Worm (Caenorhabditis elegans) whole organism, L3 larva: ENCODE measurements around the gene fbxa-126.

Experiments used
- R02D3.7 ChIP-seq: fragments of 150-350 bp; optimal IDR thresholded peaks from 2 replicates; lab custom pipeline; 2014; ENCODE audit warnings: missing biosample characterization, missing genetic modification characterization
- ZK546.5 ChIP-seq: sonication (generic microtip); optimal IDR thresholded peaks from 2 replicates; lab custom pipeline; 2017; ENCODE audit warnings: missing biosample characterization, missing genetic modification characterization
- ama-1 ChIP-seq: fragments of 150-350 bp; optimal IDR thresholded peaks from 2 replicates; lab custom pipeline; 2018
- ceh-16 ChIP-seq: sonication (generic microtip); optimal IDR thresholded peaks from 2 replicates; lab custom pipeline; 2017; ENCODE audit warnings: missing biosample characterization, missing genetic modification characterization
- ceh-82 ChIP-seq: fragments of 150-350 bp; optimal IDR thresholded peaks from 2 replicates; lab custom pipeline; 2014; ENCODE audit warnings: missing biosample characterization, missing genetic modification characterization
- egl-27 ChIP-seq: sonication (generic microtip); optimal IDR thresholded peaks from 4 replicates; lab custom pipeline; 2017; ENCODE audit warnings: missing biosample characterization, missing genetic modification reagents, missing genetic modification characterization
- egl-5 ChIP-seq: fragments of 150-350 bp; optimal IDR thresholded peaks from 2 replicates; lab custom pipeline; 2017; ENCODE audit warnings: missing biosample characterization, missing genetic modification reagents, missing genetic modification characterization, inconsistent platforms
- elt-2 ChIP-seq: sonication (generic microtip); optimal IDR thresholded peaks from 2 replicates; lab custom pipeline; 2016; ENCODE audit warnings: missing genetic modification reagents, mild to moderate bottlenecking, missing genetic modification characterization, missing compliant biosample characterization
- elt-3 ChIP-seq, 3 experiments: fragments of 150-350 bp in 1 of 3; sonication (generic microtip) in 2 of 3; optimal IDR thresholded peaks; 2 replicates in 2 of 3; 4 replicates in 1 of 3; lab custom pipeline; 2014 to 2017; ENCODE audit warnings: missing biosample characterization in 3 of 3, missing genetic modification characterization in 3 of 3
- fkh-10 ChIP-seq: sonication (generic microtip); optimal IDR thresholded peaks from 2 replicates; lab custom pipeline; 2017; ENCODE audit warnings: missing biosample characterization, missing genetic modification reagents, missing genetic modification characterization
- hmg-11 ChIP-seq: sonication (generic microtip); optimal IDR thresholded peaks from 2 replicates; lab custom pipeline; 2016; ENCODE audit warnings: missing genetic modification characterization, missing compliant biosample characterization
- jun-1 ChIP-seq: fragments of 150-350 bp; optimal IDR thresholded peaks from 2 replicates; lab custom pipeline; 2014; ENCODE audit warnings: missing biosample characterization, missing genetic modification reagents, missing genetic modification characterization
- lin-15B ChIP-seq: fragments of 150-350 bp; optimal IDR thresholded peaks from 2 replicates; lab custom pipeline; 2014; ENCODE audit warnings: missing biosample characterization, missing genetic modification characterization
- lin-39 ChIP-seq: fragments of 150-350 bp; optimal IDR thresholded peaks from 2 replicates; lab custom pipeline; 2018; ENCODE audit warnings: missing biosample characterization, missing genetic modification reagents, missing genetic modification characterization
- lsy-12 ChIP-seq: sonication (generic microtip); optimal IDR thresholded peaks from 2 replicates; lab custom pipeline; 2016; ENCODE audit warnings: mild to moderate bottlenecking, missing genetic modification characterization, missing compliant biosample characterization
- mdl-1 ChIP-seq: fragments of 150-350 bp; optimal IDR thresholded peaks from 2 replicates; lab custom pipeline; 2014; ENCODE audit warnings: missing biosample characterization, missing genetic modification characterization
- mml-1 ChIP-seq: fragments of 150-350 bp; sonication (generic microtip); optimal IDR thresholded peaks from 3 replicates; lab custom pipeline; 2014; ENCODE audit warnings: missing biosample characterization, missing genetic modification characterization
- nhr-12 ChIP-seq: fragments of 150-350 bp; optimal IDR thresholded peaks from 2 replicates; lab custom pipeline; 2014; ENCODE audit warnings: missing biosample characterization, missing genetic modification characterization
- nhr-23 ChIP-seq: fragments of 150-350 bp; optimal IDR thresholded peaks from 2 replicates; lab custom pipeline; 2014; ENCODE audit warnings: missing biosample characterization, missing genetic modification reagents, missing genetic modification characterization
- nhr-237 ChIP-seq: fragments of 150-350 bp; optimal IDR thresholded peaks from 2 replicates; lab custom pipeline; 2014; ENCODE audit warnings: missing biosample characterization, missing genetic modification characterization
- nhr-25 ChIP-seq: sonication (generic microtip); optimal IDR thresholded peaks from 2 replicates; lab custom pipeline; 2017; ENCODE audit warnings: missing biosample characterization, missing genetic modification characterization
- nhr-28 ChIP-seq: fragments of 150-350 bp; optimal IDR thresholded peaks from 2 replicates; lab custom pipeline; 2014; ENCODE audit warnings: missing biosample characterization, missing genetic modification characterization
- nhr-43 ChIP-seq: sonication (generic microtip); optimal IDR thresholded peaks from 2 replicates; lab custom pipeline; 2016; ENCODE audit warnings: mild to moderate bottlenecking, missing genetic modification characterization, missing compliant biosample characterization; ENCODE audit not compliant: poor library complexity, severe bottlenecking
- nhr-67 ChIP-seq: fragments of 150-350 bp; optimal IDR thresholded peaks from 2 replicates; lab custom pipeline; 2014; ENCODE audit warnings: missing biosample characterization, missing genetic modification characterization
- nhr-76 ChIP-seq: fragments of 150-350 bp; sonication (generic microtip); optimal IDR thresholded peaks from 5 replicates; lab custom pipeline; 2014; ENCODE audit warnings: missing biosample characterization, missing genetic modification characterization
- nhr-77 ChIP-seq: fragments of 150-350 bp; optimal IDR thresholded peaks from 2 replicates; lab custom pipeline; 2014; ENCODE audit warnings: missing biosample characterization, missing genetic modification characterization
- pha-4 ChIP-seq: fragments of 150-350 bp; optimal IDR thresholded peaks from 2 replicates; lab custom pipeline; 2014; ENCODE audit warnings: missing biosample characterization, missing genetic modification reagents, missing genetic modification characterization
- pqm-1 ChIP-seq: fragments of 150-350 bp; optimal IDR thresholded peaks from 2 replicates; lab custom pipeline; 2017; ENCODE audit warnings: missing biosample characterization, missing genetic modification characterization, inconsistent platforms
- sea-2 ChIP-seq: fragments of 150-350 bp; sonication (generic microtip); optimal IDR thresholded peaks from 4 replicates; lab custom pipeline; 2014; ENCODE audit warnings: missing biosample characterization, missing genetic modification reagents, missing genetic modification characterization
- skn-1 ChIP-seq: fragments of 150-350 bp; optimal IDR thresholded peaks from 2 replicates; lab custom pipeline; 2014; ENCODE audit warnings: missing biosample characterization, missing genetic modification characterization
- snpc-4 ChIP-seq: fragments of 150-350 bp; optimal IDR thresholded peaks from 2 replicates; lab custom pipeline; 2014; ENCODE audit warnings: missing biosample characterization, missing genetic modification characterization
- tbx-2 ChIP-seq: sonication (generic microtip); optimal IDR thresholded peaks from 2 replicates; lab custom pipeline; 2016; ENCODE audit warnings: mild to moderate bottlenecking, missing genetic modification characterization, missing compliant biosample characterization
- unc-62 ChIP-seq: fragments of 150-350 bp; sonication (generic microtip); optimal IDR thresholded peaks from 4 replicates; lab custom pipeline; 2014; ENCODE audit warnings: missing biosample characterization, missing genetic modification reagents, missing genetic modification characterization
- ztf-11 ChIP-seq: fragments of 150-350 bp; optimal IDR thresholded peaks from 2 replicates; lab custom pipeline; 2014; ENCODE audit warnings: missing biosample characterization, missing genetic modification characterization
- ztf-4 ChIP-seq: fragments of 150-350 bp; optimal IDR thresholded peaks from 2 replicates; lab custom pipeline; 2014; ENCODE audit warnings: missing biosample characterization, missing genetic modification characterization

The fbxa-126 gene

DNA sequence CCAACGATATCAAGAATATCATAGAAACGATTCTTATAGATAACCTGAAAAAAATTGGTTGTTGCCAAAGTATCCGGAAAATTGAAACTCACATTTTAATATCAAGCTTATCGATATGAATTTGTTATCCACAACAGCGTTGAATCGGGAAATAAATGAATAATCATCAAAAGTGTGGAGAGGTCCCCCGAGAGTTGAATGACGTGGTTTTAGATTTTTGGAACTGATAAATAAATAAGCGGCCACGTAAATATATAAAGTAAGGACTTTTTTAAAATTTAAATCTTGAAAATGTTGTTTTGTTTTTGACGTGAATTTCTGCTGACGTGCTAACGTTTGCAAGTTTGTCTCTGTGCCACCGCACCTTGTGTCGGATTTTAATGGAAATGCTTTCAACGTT lies 12.8 kb upstream of the fbxa-126 start, which contains the start of gene Y67A10A.3:
Gene Y67A10A.3 (minus strand): TSS at position 101 of the 400 bp plus-strand sequence.
- no peak for TF ChIP-seq ZK546.5
- no peak for TF ChIP-seq fkh-10
- TF ChIP-seq nhr-237 (tag; lab: Kevin White, UChicago), result no peak
- TF ChIP-seq nhr-23 (tag; lab: Kevin White, UChicago), result no peak

DNA sequence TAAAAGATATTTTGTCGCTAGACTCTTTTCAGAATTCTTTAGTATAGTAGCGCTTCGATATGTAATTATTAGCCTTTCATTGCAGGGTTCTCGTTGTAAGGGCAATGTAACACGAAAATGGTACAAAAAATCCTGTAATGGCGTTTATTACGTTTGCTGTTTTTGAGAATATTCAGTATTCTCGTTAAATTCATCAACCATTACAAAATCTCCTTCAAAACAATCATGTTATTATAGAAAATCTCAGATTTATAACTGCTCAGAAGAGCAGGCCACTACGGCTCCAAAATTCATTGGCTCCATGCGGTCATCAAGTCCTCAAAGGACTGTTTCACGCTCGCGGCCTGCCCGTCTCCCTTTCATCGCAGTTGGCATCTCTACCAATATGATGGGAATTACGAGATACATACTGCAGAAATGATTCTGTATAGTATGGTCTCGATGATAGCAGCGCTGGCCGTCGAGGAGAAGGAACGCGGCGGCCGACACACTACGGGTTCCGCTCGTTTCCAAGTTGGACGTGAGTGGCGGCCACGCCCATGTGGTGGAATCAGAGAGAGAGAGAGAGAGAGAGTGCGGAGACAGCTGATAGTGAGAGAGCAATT lies 5.2 kb upstream of the fbxa-126 start:
- TF ChIP-seq lsy-12 (tag; lab: Kevin White, UChicago), result peak; percentile 62
- peak; percentile 26 for TF ChIP-seq lin-15B
- no peak for TF ChIP-seq egl-27 (tag; lab: Kevin White, UChicago)
- peak; percentile 58 for TF ChIP-seq nhr-25
- no peak for TF ChIP-seq nhr-76 (tag; lab: Kevin White, UChicago)
- no peak for TF ChIP-seq nhr-28 (tag; lab: Kevin White, UChicago)
- TF ChIP-seq nhr-12, result no peak
- TF ChIP-seq ama-1 (lab: Kevin White, UChicago), result peak; percentile 76
- peak; percentile 34 for TF ChIP-seq skn-1 (tag; lab: Kevin White, UChicago)
- TF ChIP-seq ceh-16 (tag; lab: Kevin White, UChicago), result no peak
- no peak for TF ChIP-seq nhr-77 (tag; lab: Kevin White, UChicago)
- peak; percentile 31 for TF ChIP-seq tbx-2 (tag; lab: Kevin White, UChicago)
- peak; percentile 38 for TF ChIP-seq hmg-11 (tag; lab: Kevin White, UChicago)
- peak; percentile 32 for TF ChIP-seq R02D3.7 (tag; lab: Kevin White, UChicago)
- TF ChIP-seq lin-39 (tag; lab: Kevin White, UChicago), result peak; percentile 29
- peak; percentile 83 for TF ChIP-seq elt-2
- no peak for TF ChIP-seq ztf-11 (tag; lab: Kevin White, UChicago)
- TF ChIP-seq nhr-43, result peak; percentile 60
- TF ChIP-seq pqm-1 (tag; lab: Kevin White, UChicago), result peak; percentile 29
- TF ChIP-seq snpc-4 (tag; lab: Kevin White, UChicago), result peak; percentile 99
- TF ChIP-seq nhr-67, result no peak
- peak; percentile 37 for TF ChIP-seq nhr-23 (tag; lab: Kevin White, UChicago)

DNA sequence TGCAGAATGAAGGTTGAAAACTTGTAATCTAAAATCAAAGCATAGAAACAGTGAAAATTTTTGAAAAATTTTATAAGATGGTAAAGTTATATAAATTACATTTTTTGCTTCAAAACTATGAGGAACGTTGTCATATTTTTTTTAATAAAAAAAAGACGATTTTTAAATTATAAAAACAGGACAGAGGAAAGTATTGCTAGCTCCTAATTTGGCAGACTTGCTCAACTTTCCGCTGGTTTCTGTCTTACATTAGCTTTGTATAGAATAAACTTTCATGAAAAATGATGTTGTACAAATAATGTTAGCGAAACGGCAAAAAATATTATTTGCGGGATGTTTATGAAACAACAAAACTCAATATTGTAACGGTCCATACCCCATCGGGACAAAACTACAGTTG lies 4.7 kb upstream of the fbxa-126 start, which contains the start of gene fbxa-83:
Gene fbxa-83 (minus strand): TSS at position 101 of the 400 bp plus-strand sequence.
- TF ChIP-seq egl-5, result no peak
- TF ChIP-seq ztf-4 (tag; lab: Kevin White, UChicago), result no peak
- TF ChIP-seq nhr-76 (tag; lab: Kevin White, UChicago), result no peak
- no peak for TF ChIP-seq mml-1 (tag; lab: Kevin White, UChicago)

DNA sequence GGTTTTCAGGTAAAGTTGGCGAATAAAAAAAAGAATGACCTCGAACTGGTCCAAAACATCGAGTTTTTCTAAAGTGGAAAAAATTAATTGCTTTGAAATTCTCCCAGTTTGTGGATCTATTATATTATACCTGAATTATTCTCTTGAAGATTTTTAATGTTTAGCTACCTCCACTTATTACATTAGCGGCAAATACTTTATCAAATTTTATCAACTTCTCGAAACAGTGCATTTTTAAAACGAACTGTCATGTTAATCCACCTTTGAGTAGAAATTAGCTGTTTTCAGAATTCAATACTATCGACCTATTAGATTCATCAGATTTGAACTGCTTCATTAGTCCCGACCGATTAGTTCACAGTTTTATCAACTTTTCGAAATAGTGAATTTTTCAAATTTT lies 3.5 kb downstream of the fbxa-126 start:
- TF ChIP-seq pha-4 (tag; lab: Kevin White, UChicago) (no peak), egl-5 (no peak), ZK546.5 (no peak), lin-39 (tag; lab: Kevin White, UChicago) (no peak), pqm-1 (tag; lab: Kevin White, UChicago) (no peak), ceh-82 (tag; lab: Kevin White, UChicago) (no peak), nhr-28 (tag; lab: Kevin White, UChicago) (no peak), mdl-1 (tag; lab: Kevin White, UChicago) (no peak), unc-62 (no peak), elt-3 (tag; optimal IDR thresholded peaks at IDR 0.05; lab: Kevin White, UChicago) (no peak), nhr-67 (no peak), sea-2 (GFP tag; lab: Kevin White, UChicago) (no peak), ztf-4 (tag; lab: Kevin White, UChicago) (no peak), egl-27 (tag; lab: Kevin White, UChicago) (no peak), tbx-2 (tag; lab: Kevin White, UChicago) (no peak), nhr-23 (tag; lab: Kevin White, UChicago) (no peak), jun-1 (tag; lab: Kevin White, UChicago) (no peak), lin-15B (no peak), ztf-11 (tag; lab: Kevin White, UChicago) (no peak)
